Worm (Caenorhabditis elegans): ENCODE results near the gene F55G11.2.

- TF ChIP-seq ceh-36 (tag; optimal IDR thresholded peaks at IDR 0.05) (no peak), F13C5.2 (tag; optimal IDR thresholded peaks at IDR 0.05) (no peak), flt-1 (GFP tag; IDR thresholded peaks at IDR 0.05) (no peak)
Observed at ce11 chrIV:12918256-12918655, 50.8 kb downstream of the F55G11.2 start, which contains the start of gene C32H11.3.

All from whole organism, early embryonic.